Worm (Caenorhabditis elegans): Measurements from ENCODE around the gene emb-8.

emb-8 gene

ce11 chrIII:5236104-5236503 is 36.6 kb upstream of the emb-8 start, which contains the start of gene prx-10:
prx-10 (plus strand) TSS chrIII:5236404.
- TF ChIP-seq C34F6.9 (tag; optimal IDR thresholded peaks at IDR 0.05): no peak
- no peak for TF ChIP-seq lin-39 (tag; optimal IDR thresholded peaks at IDR 0.05)
- peak; percentile 13 for TF ChIP-seq fos-1 (tag; optimal IDR thresholded peaks at IDR 0.05)

- TF ChIP-seq unc-55 (GFP tag; optimal IDR thresholded peaks at IDR 0.05): no peak
- TF ChIP-seq nhr-237 (tag; optimal IDR thresholded peaks at IDR 0.05): no peak
- no peak for TF ChIP-seq ceh-16 (tag; optimal IDR thresholded peaks at IDR 0.05)
- no peak for TF ChIP-seq crh-2 (tag; optimal IDR thresholded peaks at IDR 0.05)
- no peak for TF ChIP-seq lin-13 (GFP tag; optimal IDR thresholded peaks at IDR 0.05)
- no peak for TF ChIP-seq blmp-1 (tag; optimal IDR thresholded peaks at IDR 0.05; ENCODE audit: insufficient read depth)
- no peak for TF ChIP-seq nhr-11 (tag; optimal IDR thresholded peaks at IDR 0.05)
These were observed 34.8 kb upstream of the emb-8 start, which contains the start of gene mrps-26 for ce11 chrIII:5234312-5234711. mrps-26 (plus strand) TSS chrIII:5234612.

ce11 chrIII:5233140-5233539 is 33.7 kb upstream of the emb-8 start:
- TF ChIP-seq nhr-23 (tag; optimal IDR thresholded peaks at IDR 0.05) (no peak), gmeb-1 (tag; optimal IDR thresholded peaks at IDR 0.05) (no peak), sem-4 (tag; optimal IDR thresholded peaks at IDR 0.05) (no peak), ztf-1 (GFP tag; conservative IDR thresholded peaks at IDR 0.05) (no peak), mbf-1 (tag; optimal IDR thresholded peaks at IDR 0.05) (no peak), peb-1 (tag; optimal IDR thresholded peaks at IDR 0.05) (no peak), nhr-25 (tag; optimal IDR thresholded peaks at IDR 0.05) (no peak), sma-9 (GFP tag; optimal IDR thresholded peaks at IDR 0.05) (no peak), sma-9 (tag; optimal IDR thresholded peaks at IDR 0.05) (no peak), ZK546.5 (tag; optimal IDR thresholded peaks at IDR 0.05) (no peak), crh-2 (tag; optimal IDR thresholded peaks at IDR 0.05) (no peak), aly-2 (tag; optimal IDR thresholded peaks at IDR 0.05) (no peak), nhr-10 (tag; optimal IDR thresholded peaks at IDR 0.05) (no peak), nhr-6 (tag; optimal IDR thresholded peaks at IDR 0.05) (no peak), fos-1 (tag; optimal IDR thresholded peaks at IDR 0.05) (no peak), F13H6.1 (tag; optimal IDR thresholded peaks at IDR 0.05) (no peak)

ce11 chrIII:5230415-5230814 is 30.9 kb upstream of the emb-8 start, which contains the start of gene prmt-5:
prmt-5 (plus strand) TSS chrIII:5230555.
- no peak for TF ChIP-seq elt-1 (tag; optimal IDR thresholded peaks at IDR 0.05)
- no peak for TF ChIP-seq unc-55 (GFP tag; optimal IDR thresholded peaks at IDR 0.05)
- no peak for TF ChIP-seq aly-2 (tag; optimal IDR thresholded peaks at IDR 0.05)
- no peak for TF ChIP-seq lsy-2 (tag; optimal IDR thresholded peaks at IDR 0.05)
- TF ChIP-seq unc-62 (GFP tag; optimal IDR thresholded peaks at IDR 0.05): no peak
- TF ChIP-seq ztf-1 (GFP tag; conservative IDR thresholded peaks at IDR 0.05): no peak
- no peak for TF ChIP-seq elt-3 (tag; optimal IDR thresholded peaks at IDR 0.05)
- peak; percentile 53 for TF ChIP-seq ztf-4 (tag; optimal IDR thresholded peaks at IDR 0.05)
- TF ChIP-seq alr-1 (tag; optimal IDR thresholded peaks at IDR 0.05): no peak
- TF ChIP-seq nhr-129 (tag; optimal IDR thresholded peaks at IDR 0.05): peak; percentile 41
- peak; percentile 8 for TF ChIP-seq F13H6.1 (tag; optimal IDR thresholded peaks at IDR 0.05)
- TF ChIP-seq Y55F3AM.14 (GFP tag; optimal IDR thresholded peaks at IDR 0.05): peak; percentile 24
- peak; percentile 45 for TF ChIP-seq sma-3 (GFP tag; optimal IDR thresholded peaks at IDR 0.05)
- peak; percentile 34 for TF ChIP-seq lin-13 (GFP tag; optimal IDR thresholded peaks at IDR 0.05)
- no peak for TF ChIP-seq lin-11 (tag; optimal IDR thresholded peaks at IDR 0.05)
- peak; percentile 65 for TF ChIP-seq ama-1 (optimal IDR thresholded peaks at IDR 0.05)
- peak; percentile 46 for TF ChIP-seq nhr-21 (tag; optimal IDR thresholded peaks at IDR 0.05)
- TF ChIP-seq dmd-4 (tag; optimal IDR thresholded peaks at IDR 0.05): no peak
- TF ChIP-seq sma-9 (GFP tag; optimal IDR thresholded peaks at IDR 0.05): no peak
- TF ChIP-seq sma-9 (tag; optimal IDR thresholded peaks at IDR 0.05): no peak
